Fruit fly (Drosophila melanogaster): ENCODE data around the gene CG3434.

The CG3434 gene

DNA sequence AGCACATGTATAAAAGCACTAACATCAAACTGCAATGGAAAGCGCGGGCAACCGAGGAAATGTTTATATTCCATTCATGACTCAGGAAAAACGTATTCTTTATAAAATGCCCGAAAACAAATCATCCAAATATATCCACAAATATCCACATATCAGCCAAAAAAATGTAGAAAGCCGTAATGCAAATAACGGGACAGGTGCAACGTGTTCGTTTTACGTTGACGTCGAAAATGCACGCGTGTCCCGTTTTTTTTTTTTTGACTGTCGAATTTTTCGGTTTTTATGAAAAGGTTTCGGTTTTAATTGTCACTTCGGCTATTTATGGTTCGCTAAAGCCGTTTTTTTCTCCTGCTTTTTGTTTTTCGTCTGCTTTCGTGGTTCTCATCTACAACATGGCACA, 43.9 kb upstream of the CG3434 start:
- TF ChIP-seq Clk (GFP tag; optimal IDR thresholded peaks at IDR 0.05) = no peak
- TF ChIP-seq ovo (GFP tag; optimal IDR thresholded peaks at IDR 0.05) = peak; percentile 81

dm6 chr3L:9503552-9504317, 43.1 kb upstream of the CG3434 start:
- TF ChIP-seq CG7045 (GFP tag; optimal IDR thresholded peaks at IDR 0.05) (peak; percentile 35), Clk (GFP tag; optimal IDR thresholded peaks at IDR 0.05) (no peak), Mnt (GFP tag; optimal IDR thresholded peaks at IDR 0.05) (peak; percentile 13), Crg-1 (GFP tag; optimal IDR thresholded peaks at IDR 0.05) (no peak), CG5204 (GFP tag; optimal IDR thresholded peaks at IDR 0.05) (no peak), Hr96 (GFP tag; optimal IDR thresholded peaks at IDR 0.05) (no peak), CG14711 (tag; optimal IDR thresholded peaks at IDR 0.05) (no peak), pad (GFP tag; optimal IDR thresholded peaks at IDR 0.05) (no peak), ovo (GFP tag; optimal IDR thresholded peaks at IDR 0.05) (no peak), cnc (optimal IDR thresholded peaks at IDR 0.05) (no peak), bab1 (GFP tag; optimal IDR thresholded peaks at IDR 0.05) (no peak), tj (GFP tag; optimal IDR thresholded peaks at IDR 0.05) (no peak), CG1620 (GFP tag; optimal IDR thresholded peaks at IDR 0.05) (no peak), CG7101 (tag; optimal IDR thresholded peaks at IDR 0.05) (peak; percentile 9), toe (GFP tag; optimal IDR thresholded peaks at IDR 0.05) (no peak), CG12768 (GFP tag; optimal IDR thresholded peaks at IDR 0.05) (no peak), kay (GFP tag; ENCODE audit: borderline replicate concordance) (peak; percentile 59), CG33017 (tag; optimal IDR thresholded peaks at IDR 0.05) (peak; percentile 32), CG11617 (GFP tag; optimal IDR thresholded peaks at IDR 0.05) (no peak), cic (GFP tag; optimal IDR thresholded peaks at IDR 0.05) (no peak)

- peak; percentile 52 for TF ChIP-seq cic (GFP tag; optimal IDR thresholded peaks at IDR 0.05)
- TF ChIP-seq kay (GFP tag; ENCODE audit: borderline replicate concordance) = no peak
These were observed 42.3 kb upstream of the CG3434 start for dm6 chr3L:9502856-9503255.

dm6 chr3L:9502294-9502693, 41.7 kb upstream of the CG3434 start:
- TF ChIP-seq Crg-1 (GFP tag; optimal IDR thresholded peaks at IDR 0.05) = no peak
- TF ChIP-seq tj (GFP tag; optimal IDR thresholded peaks at IDR 0.05) = peak; percentile 71

dm6 chr3L:9501298-9501697, 40.7 kb upstream of the CG3434 start:
- no peak for TF ChIP-seq Hr96 (GFP tag; optimal IDR thresholded peaks at IDR 0.05)
- TF ChIP-seq kay (GFP tag; ENCODE audit: borderline replicate concordance) = peak; percentile 67

- no peak for TF ChIP-seq ovo (GFP tag; optimal IDR thresholded peaks at IDR 0.05)
- peak; percentile 28 for TF ChIP-seq cic (GFP tag; optimal IDR thresholded peaks at IDR 0.05)
- TF ChIP-seq CG7045 (GFP tag; optimal IDR thresholded peaks at IDR 0.05) = no peak
- TF ChIP-seq CG5204 (GFP tag; optimal IDR thresholded peaks at IDR 0.05) = no peak
- TF ChIP-seq CG12768 (GFP tag; optimal IDR thresholded peaks at IDR 0.05) = no peak
- no peak for TF ChIP-seq Crg-1 (GFP tag; optimal IDR thresholded peaks at IDR 0.05)
- TF ChIP-seq Hr96 (GFP tag; optimal IDR thresholded peaks at IDR 0.05) = no peak
- TF ChIP-seq kay (GFP tag; ENCODE audit: borderline replicate concordance) = peak; percentile 60
- TF ChIP-seq tj (GFP tag; optimal IDR thresholded peaks at IDR 0.05) = peak; percentile 83
- no peak for TF ChIP-seq CG14711 (tag; optimal IDR thresholded peaks at IDR 0.05)
- peak in 1 of 2 experiments; percentile 29 for TF ChIP-seq cnc (optimal IDR thresholded peaks at IDR 0.05)
- TF ChIP-seq pad (GFP tag; optimal IDR thresholded peaks at IDR 0.05) = no peak
- TF ChIP-seq CG7101 (tag; optimal IDR thresholded peaks at IDR 0.05) = no peak
These were observed 39.6 kb upstream of the CG3434 start for dm6 chr3L:9499919-9500807.

DNA sequence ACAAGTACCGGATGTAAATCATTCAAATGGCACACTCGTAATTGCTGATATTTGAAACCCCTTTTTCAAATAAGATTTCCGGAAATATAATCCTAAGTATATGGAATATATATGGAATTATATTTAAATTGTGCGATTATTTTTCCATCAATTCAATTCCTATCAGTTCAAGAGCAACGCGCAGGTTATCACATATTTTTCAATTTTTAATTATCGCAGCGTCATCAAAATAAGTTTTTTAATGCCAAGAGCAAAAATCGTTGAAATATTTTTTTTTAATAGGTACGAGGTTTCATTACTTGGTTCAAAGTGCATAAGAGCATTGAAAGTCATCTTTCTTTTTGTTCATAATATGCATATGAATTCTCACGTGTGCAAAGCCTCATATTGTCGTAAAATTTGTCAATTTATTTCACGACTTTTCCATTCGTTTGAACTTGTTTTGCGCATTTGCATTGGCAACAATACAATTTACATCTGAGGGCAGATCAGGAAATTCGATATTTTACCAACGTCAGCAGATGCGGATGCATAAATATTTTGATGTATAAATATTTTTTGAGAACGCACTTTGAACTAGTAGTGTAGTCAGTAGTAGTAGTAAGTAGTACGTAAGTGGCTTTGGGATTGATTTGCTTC, 37.5 kb upstream of the CG3434 start:
- TF ChIP-seq tj (GFP tag; optimal IDR thresholded peaks at IDR 0.05) (peak; percentile 23), CG12768 (GFP tag; optimal IDR thresholded peaks at IDR 0.05) (peak; percentile 21), kay (GFP tag; ENCODE audit: borderline replicate concordance) (peak; percentile 60), CG7045 (GFP tag; optimal IDR thresholded peaks at IDR 0.05) (no peak), cic (GFP tag; optimal IDR thresholded peaks at IDR 0.05) (peak; percentile 51), CG33017 (tag; optimal IDR thresholded peaks at IDR 0.05) (no peak)

Data from whole organism, adult.